Worm (Caenorhabditis elegans) whole organism, young adult: Measurements from ENCODE around the gene snu-66.

Source experiments
- K11D2.4 ChIP-seq: fragments of 200-800 bp; sonication (Bioruptor generic); IDR thresholded peaks from 2 replicates; pipeline ENCODE4 v1.3.6; 2022; ENCODE audit warnings: missing genetic modification reagents, missing genetic modification characterization, missing compliant biosample characterization
- Y95B8A.8 ChIP-seq: fragments of 200-800 bp; sonication (Bioruptor generic); IDR thresholded peaks from 2 replicates; pipeline ENCODE4 v1.3.6; 2022; ENCODE audit warnings: missing genetic modification reagents, missing genetic modification characterization, missing compliant biosample characterization
- akir-1 ChIP-seq: fragments of 200-800 bp; sonication (Bioruptor generic); optimal IDR thresholded peaks from 2 replicates; lab custom pipeline; 2018; ENCODE audit warnings: mild to moderate bottlenecking, missing genetic modification characterization, moderate library complexity, missing compliant biosample characterization
- aptf-2 ChIP-seq: fragments of 200-800 bp; sonication (Bioruptor generic); conservative IDR thresholded peaks from 2 replicates; pipeline ENCODE4 v1.3.6; 2022; ENCODE audit warnings: missing genetic modification reagents, missing genetic modification characterization, missing compliant biosample characterization
- atf-7 ChIP-seq: sonication (generic microtip); optimal IDR thresholded peaks from 2 replicates; lab custom pipeline; 2017; ENCODE audit warnings: mild to moderate bottlenecking, missing genetic modification characterization, missing compliant biosample characterization
- bed-1 ChIP-seq: fragments of 200-800 bp; sonication (Bioruptor generic); IDR thresholded peaks from 2 replicates; pipeline ENCODE4 v1.3.6; 2022; ENCODE audit warnings: missing genetic modification reagents, missing genetic modification characterization, missing compliant biosample characterization
- dpff-1 ChIP-seq: sonication (generic microtip); optimal IDR thresholded peaks from 2 replicates; lab custom pipeline; 2017; ENCODE audit warnings: mild to moderate bottlenecking, missing genetic modification characterization, missing compliant biosample characterization
- dpl-1 ChIP-seq: fragments of 150-350 bp; optimal IDR thresholded peaks from 2 replicates; lab custom pipeline; 2014; ENCODE audit warnings: missing biosample characterization, missing genetic modification reagents, missing genetic modification characterization
- hmg-1.2 ChIP-seq: fragments of 200-800 bp; sonication (Bioruptor generic); IDR thresholded peaks from 2 replicates; pipeline ENCODE4 v1.3.6; 2022; ENCODE audit warnings: missing genetic modification reagents, missing genetic modification characterization, missing compliant biosample characterization
- let-526 ChIP-seq: fragments of 200-800 bp; sonication (Bioruptor generic); IDR thresholded peaks from 2 replicates; pipeline ENCODE4 v1.3.6; 2022; ENCODE audit warnings: missing genetic modification reagents, missing genetic modification characterization, missing compliant biosample characterization
- snpc-4 ChIP-seq, 5 experiments: fragments of 150-350 bp in 1 of 5; sonication (generic microtip) in 4 of 5; optimal IDR thresholded peaks; 2 replicates each; lab custom pipeline; 2014 to 2018; ENCODE audit warnings: missing genetic modification characterization in 5 of 5, missing biosample characterization in 3 of 5, antibody characterized with exemption in 2 of 5, mild to moderate bottlenecking in 2 of 5, missing compliant biosample characterization in 2 of 5, missing genotype in 2 of 5, moderate library complexity in 2 of 5, missing genetic modification reagents in 1 of 5

DNA sequence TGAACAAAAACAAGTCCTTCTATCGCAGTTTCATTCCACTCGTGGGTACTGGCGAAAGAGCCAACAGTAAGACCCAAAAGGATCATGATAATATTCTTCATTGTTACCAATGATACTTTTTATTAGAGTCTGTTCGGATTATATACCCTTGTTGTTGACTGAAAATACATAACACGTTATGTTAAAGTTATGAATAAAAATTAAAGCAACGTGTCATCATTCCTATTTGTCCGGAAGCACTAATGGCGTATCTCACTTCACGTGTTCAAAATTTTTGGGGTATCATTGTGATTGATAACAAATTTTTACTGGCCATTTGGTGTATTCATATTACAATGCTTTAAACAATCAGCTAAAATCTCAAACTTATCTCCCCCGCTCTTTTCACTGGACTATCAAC lies 26.0 kb upstream of the snu-66 start, which contains the start of gene scl-26:
- TF ChIP-seq Y95B8A.8 (GFP tag; lab: Robert Waterston, UW): no peak
- no peak for TF ChIP-seq atf-7
- TF ChIP-seq snpc-4 (GFP tag; optimal IDR thresholded peaks at IDR 0.05; lab: Kevin White, UChicago): no peak
- TF ChIP-seq snpc-4 (tag; optimal IDR thresholded peaks at IDR 0.05; lab: Kevin White, UChicago): no peak
- no peak for TF ChIP-seq hmg-1.2 (GFP tag; lab: Robert Waterston, UW)
- TF ChIP-seq dpl-1 (GFP tag; lab: Kevin White, UChicago): no peak
- no peak for TF ChIP-seq akir-1 (GFP tag; lab: Kevin White, UChicago)
- TF ChIP-seq aptf-2: no peak
- no peak for TF ChIP-seq dpff-1 (tag; lab: Kevin White, UChicago)
- TF ChIP-seq K11D2.4: no peak
- TF ChIP-seq let-526 (GFP tag; lab: Robert Waterston, UW): no peak
- TF ChIP-seq bed-1 (GFP tag; lab: Robert Waterston, UW): no peak
